Worm (Caenorhabditis elegans) whole organism, young adult: ENCODE measurements around the gene scp-1.

Source experiments
- B0019.2 ChIP-seq: fragments of 200-800 bp; sonication (Bioruptor generic); conservative IDR thresholded peaks from 2 replicates; pipeline ENCODE4 v1.3.6; 2022; ENCODE audit warnings: missing genetic modification reagents, missing genetic modification characterization, missing compliant biosample characterization
- B0336.3 ChIP-seq: fragments of 200-800 bp; sonication (Bioruptor generic); IDR thresholded peaks from 2 replicates; pipeline ENCODE4 v1.3.6; 2022; ENCODE audit warnings: missing genetic modification characterization, missing compliant biosample characterization
- F49E8.2 ChIP-seq: sonication (generic microtip); optimal IDR thresholded peaks from 3 replicates; lab custom pipeline; 2017; ENCODE audit warnings: missing genetic modification characterization, mild to moderate bottlenecking, missing compliant biosample characterization, antibody characterized with exemption, moderate library complexity; ENCODE audit not compliant: insufficient read depth
- F52B5.7 ChIP-seq: sonication (generic microtip); optimal IDR thresholded peaks from 2 replicates; lab custom pipeline; 2016; ENCODE audit warnings: mild to moderate bottlenecking, missing genetic modification characterization, missing compliant biosample characterization
- K12H6.12 ChIP-seq: fragments of 200-800 bp; sonication (Bioruptor generic); optimal IDR thresholded peaks from 2 replicates; lab custom pipeline; 2018; ENCODE audit warnings: mild to moderate bottlenecking, missing genetic modification characterization, missing compliant biosample characterization
- Y53F4B.3 ChIP-seq: fragments of 200-800 bp; sonication (Bioruptor generic); IDR thresholded peaks from 2 replicates; pipeline ENCODE4 v1.3.6; 2022; ENCODE audit warnings: missing genetic modification reagents, missing genetic modification characterization, missing compliant biosample characterization
- Y79H2A.3 ChIP-seq: fragments of 200-800 bp; sonication (Bioruptor generic); conservative IDR thresholded peaks from 2 replicates; pipeline ENCODE4 v1.3.6; 2022; ENCODE audit warnings: missing genetic modification reagents, missing genetic modification characterization, missing compliant biosample characterization
- akir-1 ChIP-seq: fragments of 200-800 bp; sonication (Bioruptor generic); optimal IDR thresholded peaks from 2 replicates; lab custom pipeline; 2018; ENCODE audit warnings: mild to moderate bottlenecking, missing genetic modification characterization, moderate library complexity, missing compliant biosample characterization
- ama-1 ChIP-seq, 3 experiments: fragments of 150-350 bp in 1 of 3; sonication (generic microtip) in 2 of 3; optimal IDR thresholded peaks; 2 replicates each; lab custom pipeline; 2014 to 2018; ENCODE audit warnings: missing biosample characterization in 2 of 3, missing genetic modification characterization in 2 of 3, missing genetic modification reagents in 2 of 3
- attf-3 ChIP-seq: fragments of 200-800 bp; sonication (Bioruptor generic); conservative IDR thresholded peaks from 2 replicates; pipeline ENCODE4 v1.3.6; 2022; ENCODE audit warnings: missing genetic modification reagents, missing genetic modification characterization, missing compliant biosample characterization
- ceh-27 ChIP-seq: fragments of 200-800 bp; sonication (Bioruptor generic); optimal IDR thresholded peaks from 2 replicates; lab custom pipeline; 2018; ENCODE audit warnings: mild to moderate bottlenecking, missing genetic modification characterization, moderate library complexity, missing compliant biosample characterization
- ceh-58 ChIP-seq: fragments of 200-800 bp; sonication (Bioruptor generic); IDR thresholded peaks from 2 replicates; pipeline ENCODE4 v1.3.6; 2022; ENCODE audit warnings: missing genetic modification characterization, missing compliant biosample characterization
- die-1 ChIP-seq: sonication (generic microtip); optimal IDR thresholded peaks from 2 replicates; lab custom pipeline; 2016; ENCODE audit warnings: missing genotype, mild to moderate bottlenecking, missing genetic modification characterization, missing compliant biosample characterization
- dox-1 ChIP-seq: fragments of 200-800 bp; sonication (Bioruptor generic); IDR thresholded peaks from 2 replicates; pipeline ENCODE4 v1.3.6; 2022; ENCODE audit warnings: missing genetic modification reagents, missing genetic modification characterization, missing compliant biosample characterization
- dpff-1 ChIP-seq: sonication (generic microtip); optimal IDR thresholded peaks from 2 replicates; lab custom pipeline; 2017; ENCODE audit warnings: mild to moderate bottlenecking, missing genetic modification characterization, missing compliant biosample characterization
- efl-1 ChIP-seq: fragments of 150-350 bp; optimal IDR thresholded peaks from 2 replicates; lab custom pipeline; 2014; ENCODE audit warnings: missing biosample characterization, missing genetic modification reagents, missing genetic modification characterization
- egl-44 ChIP-seq: fragments of 200-800 bp; sonication (Bioruptor generic); IDR thresholded peaks from 2 replicates; pipeline ENCODE4 v1.3.6; 2022; ENCODE audit warnings: missing genetic modification reagents, missing genetic modification characterization, missing compliant biosample characterization
- ets-4 ChIP-seq: fragments of 200-800 bp; sonication (Bioruptor generic); optimal IDR thresholded peaks from 2 replicates; lab custom pipeline; 2018; ENCODE audit warnings: mild to moderate bottlenecking, missing genetic modification characterization, missing compliant biosample characterization
- hlh-12 ChIP-seq: sonication (generic microtip); optimal IDR thresholded peaks from 2 replicates; lab custom pipeline; 2016; ENCODE audit warnings: missing genetic modification characterization, missing compliant biosample characterization
- hmg-1.2 ChIP-seq: fragments of 200-800 bp; sonication (Bioruptor generic); IDR thresholded peaks from 2 replicates; pipeline ENCODE4 v1.3.6; 2022; ENCODE audit warnings: missing genetic modification reagents, missing genetic modification characterization, missing compliant biosample characterization
- hmg-20 ChIP-seq: fragments of 200-800 bp; sonication (Bioruptor generic); IDR thresholded peaks from 2 replicates; pipeline ENCODE4 v1.3.6; 2022; ENCODE audit warnings: missing genetic modification reagents, missing genetic modification characterization, missing compliant biosample characterization
- hrde-1 ChIP-seq: sonication (generic microtip); optimal IDR thresholded peaks from 2 replicates; lab custom pipeline; 2016; ENCODE audit warnings: missing genetic modification characterization, mild to moderate bottlenecking, missing compliant biosample characterization, moderate library complexity, missing genotype, missing genetic modification reagents, borderline replicate concordance
- hsf-1 ChIP-seq: fragments of 200-800 bp; sonication (Bioruptor generic); IDR thresholded peaks from 2 replicates; pipeline ENCODE4 v1.3.6; 2022; ENCODE audit warnings: missing genetic modification reagents, missing genetic modification characterization, missing compliant biosample characterization
- lin-35 ChIP-seq, 3 experiments: fragments of 150-350 bp in 2 of 3; sonication (generic microtip) in 1 of 3; optimal IDR thresholded peaks; 2 replicates each; lab custom pipeline; 2014 to 2018; ENCODE audit warnings: missing biosample characterization in 3 of 3, missing genetic modification characterization in 3 of 3, missing genetic modification reagents in 3 of 3
- lin-40 ChIP-seq: sonication (generic microtip); optimal IDR thresholded peaks from 2 replicates; lab custom pipeline; 2016; ENCODE audit warnings: missing genetic modification characterization, mild to moderate bottlenecking, missing compliant biosample characterization, missing genotype, missing genetic modification reagents
- lsy-27 ChIP-seq: sonication (generic microtip); optimal IDR thresholded peaks from 2 replicates; lab custom pipeline; 2017; ENCODE audit warnings: missing genetic modification characterization, mild to moderate bottlenecking, missing compliant biosample characterization, antibody characterized with exemption, missing genotype, borderline replicate concordance; ENCODE audit not compliant: insufficient read depth
- madf-3 ChIP-seq: fragments of 200-800 bp; sonication (Bioruptor generic); IDR thresholded peaks from 2 replicates; pipeline ENCODE4 v1.3.6; 2022; ENCODE audit warnings: missing genetic modification reagents, missing genetic modification characterization, missing compliant biosample characterization
- nfya-2 ChIP-seq: fragments of 200-800 bp; sonication (Bioruptor generic); IDR thresholded peaks from 2 replicates; pipeline ENCODE4 v1.3.6; 2022; ENCODE audit warnings: missing genetic modification reagents, missing genetic modification characterization, missing compliant biosample characterization
- sea-2 ChIP-seq: fragments of 200-800 bp; sonication (Bioruptor generic); IDR thresholded peaks from 2 replicates; pipeline ENCODE4 v1.3.6; 2022; ENCODE audit warnings: missing genetic modification characterization, missing compliant biosample characterization
- tlf-1 ChIP-seq: fragments of 200-800 bp; sonication (Bioruptor generic); optimal IDR thresholded peaks from 2 replicates; lab custom pipeline; 2018; ENCODE audit warnings: mild to moderate bottlenecking, missing genetic modification characterization, missing compliant biosample characterization
- unc-62 ChIP-seq: fragments of 150-350 bp; optimal IDR thresholded peaks from 2 replicates; lab custom pipeline; 2014; ENCODE audit warnings: missing biosample characterization, missing genetic modification reagents, missing genetic modification characterization
- ztf-28 ChIP-seq: fragments of 200-800 bp; sonication (Bioruptor generic); IDR thresholded peaks from 2 replicates; pipeline ENCODE4 v1.3.6; 2022; ENCODE audit warnings: missing genetic modification reagents, missing genetic modification characterization, missing compliant biosample characterization
- ztf-3 ChIP-seq: fragments of 200-800 bp; sonication (Bioruptor generic); optimal IDR thresholded peaks from 2 replicates; lab custom pipeline; 2018; ENCODE audit warnings: mild to moderate bottlenecking, missing genetic modification characterization, missing compliant biosample characterization

The scp-1 gene

DNA sequence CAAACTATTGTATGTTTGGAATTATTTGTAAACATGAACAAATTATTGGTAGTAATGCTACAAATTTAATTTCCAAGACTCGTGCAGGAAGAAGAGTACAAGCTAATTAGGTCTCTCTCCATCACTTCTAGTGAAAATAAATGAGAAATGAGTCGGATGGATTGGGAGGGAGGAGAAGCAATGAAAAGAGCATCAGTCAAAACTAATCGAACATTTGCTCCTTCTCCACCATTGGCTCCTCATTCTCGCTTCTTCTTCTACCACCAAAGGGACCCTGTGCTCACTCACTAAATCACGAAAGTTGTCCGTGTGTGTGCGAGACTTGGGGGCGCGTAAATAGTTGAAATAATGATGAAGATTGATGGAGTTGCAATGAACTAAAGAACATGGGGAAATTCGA, 27.0 kb upstream of the scp-1 start (continued):
- TF ChIP-seq hsf-1 (GFP tag; lab: Robert Waterston, UW) (no peak), B0336.3 (GFP tag; lab: Robert Waterston, UW) (no peak), ztf-28 (no peak), lin-40 (tag; lab: Kevin White, UChicago) (no peak)

DNA sequence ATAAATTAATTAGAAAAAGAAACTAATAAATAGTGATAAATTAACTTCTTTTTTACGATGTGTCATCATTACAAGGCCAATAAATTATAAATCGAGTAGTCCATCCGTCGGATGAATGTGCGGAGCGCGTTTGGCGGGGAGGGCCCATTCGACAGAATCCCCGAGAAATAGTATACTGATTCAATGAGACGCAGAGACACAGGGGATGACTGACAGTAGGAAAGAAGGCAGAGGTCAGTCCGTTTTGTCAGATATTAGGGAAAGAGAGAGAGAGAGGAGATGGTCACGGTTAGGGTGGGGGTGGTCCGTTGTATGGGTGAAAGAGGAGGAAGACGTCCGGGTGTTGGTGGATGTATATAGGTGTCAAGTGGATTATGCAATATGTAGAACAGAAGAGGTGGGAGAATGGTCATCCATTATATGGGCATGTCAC, 25.2 kb upstream of the scp-1 start:
- peak; percentile 66 for TF ChIP-seq hmg-1.2 (GFP tag; lab: Robert Waterston, UW)
- no peak for TF ChIP-seq dox-1 (GFP tag; lab: Robert Waterston, UW)
- TF ChIP-seq unc-62, result peak; percentile 19
- TF ChIP-seq ama-1 (optimal IDR thresholded peaks at IDR 0.05; lab: Kevin White, UChicago), result no peak
- no peak for TF ChIP-seq ama-1 (GFP tag; optimal IDR thresholded peaks at IDR 0.05; lab: Kevin White, UChicago)
- no peak for TF ChIP-seq K12H6.12 (tag; lab: Kevin White, UChicago)

DNA sequence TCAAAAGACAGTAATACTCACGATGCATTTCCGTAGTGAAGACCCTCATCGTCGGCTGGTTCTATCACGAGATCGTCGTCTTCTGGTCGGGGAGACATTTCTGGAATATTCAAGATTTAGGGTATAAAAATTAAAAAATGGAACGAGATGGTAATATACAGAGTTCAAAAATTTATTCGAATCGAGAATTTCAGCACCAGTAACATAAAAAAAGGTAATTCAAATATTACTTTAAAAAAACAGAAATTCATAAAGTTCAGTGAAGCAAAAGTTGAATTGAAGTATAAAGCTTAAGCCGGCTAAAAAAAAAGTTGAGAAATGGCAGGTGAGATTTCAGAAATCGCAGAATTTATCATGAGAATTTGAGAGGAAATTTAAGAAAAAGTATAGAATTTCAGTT, 23.6 kb upstream of the scp-1 start, which contains the start of gene cam-1:
cam-1 (minus strand) TSS at position 101 of the 400 bp plus-strand sequence.
- no peak for TF ChIP-seq ets-4 (GFP tag; lab: Kevin White, UChicago)
- TF ChIP-seq madf-3, result no peak
- no peak for TF ChIP-seq ama-1 (optimal IDR thresholded peaks at IDR 0.05; lab: Kevin White, UChicago)
- no peak for TF ChIP-seq ama-1 (GFP tag; optimal IDR thresholded peaks at IDR 0.05; lab: Kevin White, UChicago)
- TF ChIP-seq dpff-1 (tag; lab: Kevin White, UChicago), result no peak
- no peak for TF ChIP-seq efl-1

DNA sequence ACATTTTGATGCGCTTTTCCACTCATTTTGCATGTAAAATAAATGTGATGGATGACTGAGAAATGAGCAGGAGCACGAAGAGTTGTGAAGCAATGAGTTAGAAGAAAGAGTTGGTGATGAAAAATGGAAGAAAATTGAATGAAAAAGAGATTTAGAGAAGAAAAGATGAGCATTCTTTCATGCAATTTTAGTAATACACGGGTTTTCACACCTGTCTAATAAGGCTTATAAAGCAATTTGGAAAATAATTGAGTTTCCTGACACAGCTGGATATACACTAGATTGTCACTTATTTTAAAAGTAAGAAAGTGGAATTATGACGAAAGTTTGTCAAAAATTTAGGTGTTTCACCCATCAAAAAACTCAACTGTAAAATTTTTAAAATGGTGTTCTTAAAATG, 23.0 kb upstream of the scp-1 start:
- TF ChIP-seq Y79H2A.3 (GFP tag; lab: Robert Waterston, UW) (no peak), hlh-12 (tag; lab: Kevin White, UChicago) (no peak), sea-2 (GFP tag; lab: Robert Waterston, UW) (no peak), tlf-1 (GFP tag; lab: Kevin White, UChicago) (no peak), Y53F4B.3 (no peak), ztf-28 (no peak), hrde-1 (tag; lab: Kevin White, UChicago) (no peak), F52B5.7 (no peak), attf-3 (GFP tag; lab: Robert Waterston, UW) (no peak), egl-44 (GFP tag; lab: Robert Waterston, UW) (no peak), nfya-2 (GFP tag; lab: Robert Waterston, UW) (no peak), F49E8.2 (tag; lab: Kevin White, UChicago) (no peak), lin-35 (GFP tag; optimal IDR thresholded peaks at IDR 0.05; lab: Kevin White, UChicago) (no peak), die-1 (no peak), dox-1 (GFP tag; lab: Robert Waterston, UW) (no peak)
- TF ChIP-seq, all 124 proteins: peak for 0

DNA sequence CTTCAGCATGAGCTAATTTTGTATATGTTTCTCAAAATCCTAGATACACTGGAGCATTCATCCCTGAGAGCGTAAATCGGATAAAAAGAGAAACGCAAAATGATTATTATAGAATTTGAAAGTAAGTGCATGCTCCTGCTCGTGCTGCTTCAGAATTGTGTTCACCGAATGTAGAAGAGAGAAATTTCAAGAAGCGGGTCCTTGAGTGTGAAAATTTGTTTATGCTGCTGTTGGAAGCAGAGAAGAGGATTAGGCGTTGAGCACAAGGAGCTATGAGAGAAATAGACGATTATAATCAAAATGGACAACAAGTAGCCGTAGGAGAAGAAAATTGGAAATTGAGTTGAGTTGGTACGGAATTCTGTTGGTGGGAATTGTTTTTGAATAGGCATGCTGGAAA, 22.1 kb upstream of the scp-1 start:
- TF ChIP-seq akir-1 (GFP tag; lab: Kevin White, UChicago) (no peak), hmg-20 (GFP tag; lab: Robert Waterston, UW) (no peak), ztf-3 (GFP tag; lab: Kevin White, UChicago) (no peak), ceh-58 (GFP tag; lab: Robert Waterston, UW) (no peak), ceh-27 (GFP tag; lab: Kevin White, UChicago) (peak; percentile 69), lsy-27 (tag; lab: Kevin White, UChicago) (no peak), B0336.3 (GFP tag; lab: Robert Waterston, UW) (no peak), B0019.2 (GFP tag; lab: Robert Waterston, UW) (no peak)
